Worm (Caenorhabditis elegans): Measurements from ENCODE around the gene skpo-2.
"Not testable (repeated sequence)": the region's sequence is repeated elsewhere in the genome, so short reads cannot be mapped to it uniquely, and the experiment has no call there.

Gene skpo-2

ce11 chrII:3452421-3452820 is 16.1 kb upstream of the skpo-2 start, which contains the start of gene C16C8.12:
C16C8.12 (plus strand) TSS chrII:3452721.
- TF ChIP-seq unc-62 (GFP tag; optimal IDR thresholded peaks at IDR 0.05): no peak

- not testable (repeated sequence) for TF ChIP-seq unc-62 (GFP tag; optimal IDR thresholded peaks at IDR 0.05)
Measured at ce11 chrII:3449514-3449913, 13.2 kb upstream of the skpo-2 start, which contains the start of gene C16C8.14. C16C8.14 (plus strand) TSS chrII:3449814.

- TF ChIP-seq unc-62 (GFP tag; optimal IDR thresholded peaks at IDR 0.05): no peak
Measured at ce11 chrII:3448776-3449280, 12.5 kb upstream of the skpo-2 start, which contains the start of gene C16C8.25. C16C8.25 (plus strand) TSS chrII:3449230.

ce11 chrII:3447906-3448305 is 11.6 kb upstream of the skpo-2 start, which contains the start of gene C16C8.21:
C16C8.21 (plus strand) TSS chrII:3448206.
- TF ChIP-seq unc-62 (GFP tag; optimal IDR thresholded peaks at IDR 0.05): no peak

- TF ChIP-seq unc-62 (GFP tag; optimal IDR thresholded peaks at IDR 0.05): no peak
Measured at ce11 chrII:3446647-3447046, 10.3 kb upstream of the skpo-2 start, which contains the start of the genes C16C8.20 and gldi-6. C16C8.20 (plus strand) TSS chrII:3446947. gldi-6 (plus strand) TSS chrII:3446947.

ce11 chrII:3445285-3445806 is 9.0 kb upstream of the skpo-2 start, which contains the start of the genes C16C8.5 and C16C8.16:
C16C8.5 (minus strand) TSS chrII:3445385.
C16C8.16 (plus strand) TSS chrII:3445756.
- no peak for TF ChIP-seq unc-62 (GFP tag; optimal IDR thresholded peaks at IDR 0.05)

ce11 chrII:3444280-3444679 is 8.0 kb upstream of the skpo-2 start, which contains the start of gene C16C8.4:
C16C8.4 (minus strand) TSS chrII:3444380.
- no peak for TF ChIP-seq unc-62 (GFP tag; optimal IDR thresholded peaks at IDR 0.05)

- no peak for TF ChIP-seq unc-62 (GFP tag; optimal IDR thresholded peaks at IDR 0.05)
Measured at ce11 chrII:3443154-3443553, 6.8 kb upstream of the skpo-2 start, which contains the start of gene C16C8.22. C16C8.22 (minus strand) TSS chrII:3443254.

ce11 chrII:3441377-3441776 is 5.1 kb upstream of the skpo-2 start, which contains the start of gene C16C8.27:
C16C8.27 (plus strand) TSS chrII:3441677.
- no peak for TF ChIP-seq unc-62 (GFP tag; optimal IDR thresholded peaks at IDR 0.05)

ce11 chrII:3440641-3440926 is 4.3 kb upstream of the skpo-2 start, which contains the start of gene C16C8.17:
C16C8.17 (plus strand) TSS chrII:3440827.
- TF ChIP-seq unc-62 (GFP tag; optimal IDR thresholded peaks at IDR 0.05): no peak

ce11 chrII:3439842-3440640 is 3.7 kb upstream of the skpo-2 start:
- TF ChIP-seq unc-62 (GFP tag; optimal IDR thresholded peaks at IDR 0.05): no peak

ce11 chrII:3439244-3439698 is 3.0 kb upstream of the skpo-2 start:
- no peak for TF ChIP-seq unc-62 (GFP tag; optimal IDR thresholded peaks at IDR 0.05)

ce11 chrII:3438280-3438679 is 2.0 kb upstream of the skpo-2 start:
- no peak for TF ChIP-seq unc-62 (GFP tag; optimal IDR thresholded peaks at IDR 0.05)

ce11 chrII:3437393-3437792 is 1.1 kb upstream of the skpo-2 start:
- no peak for TF ChIP-seq unc-62 (GFP tag; optimal IDR thresholded peaks at IDR 0.05)

ce11 chrII:3434893-3435503 is 1.3 kb downstream of the skpo-2 start:
- TF ChIP-seq unc-62 (GFP tag; optimal IDR thresholded peaks at IDR 0.05): no peak

- TF ChIP-seq unc-62 (GFP tag; optimal IDR thresholded peaks at IDR 0.05): no peak
Measured at ce11 chrII:3429400-3429799, 6.9 kb downstream of the skpo-2 start, which contains the start of gene C16C8.18. C16C8.18 (plus strand) TSS chrII:3429700.

All from whole organism, dauer.